Fruit fly (Drosophila melanogaster) whole organism, embryonic: Measurements from ENCODE around the gene Syt4.

Experiments
- Adf1 ChIP-seq: fragments of 200-800 bp; sonication (Bioruptor generic); IDR thresholded peaks from 2 replicates; pipeline ENCODE4 v1.3.6; 2022; ENCODE audit warnings: missing biosample characterization, missing genetic modification characterization
- BtbVII ChIP-seq: fragments of 200-800 bp; sonication (Bioruptor generic); optimal IDR thresholded peaks from 3 replicates; lab custom pipeline; 2017; ENCODE audit warnings: missing biosample characterization, mild to moderate bottlenecking, missing genetic modification characterization
- Bteb2 ChIP-seq: fragments of 200-800 bp; sonication (Bioruptor generic); optimal IDR thresholded peaks from 2 replicates; lab custom pipeline; 2016; ENCODE audit warnings: missing biosample characterization, missing genetic modification characterization
- CG1024 ChIP-seq: fragments of 200-800 bp; sonication (Bioruptor generic); IDR thresholded peaks from 2 replicates; pipeline ENCODE4 v1.3.6; 2022; ENCODE audit warnings: missing biosample characterization, missing genetic modification characterization
- CG10274 ChIP-seq: fragments of 200-800 bp; sonication (Bioruptor generic); optimal IDR thresholded peaks from 3 replicates; lab custom pipeline; 2017; ENCODE audit warnings: missing biosample characterization, mild to moderate bottlenecking, missing genetic modification characterization
- CG10543 ChIP-seq: fragments of 200-800 bp; sonication (Bioruptor generic); optimal IDR thresholded peaks from 3 replicates; lab custom pipeline; 2017; ENCODE audit warnings: missing biosample characterization, mild to moderate bottlenecking, missing genetic modification characterization, moderate library complexity
- CG11247 ChIP-seq: fragments of 200-800 bp; sonication (Bioruptor generic); IDR thresholded peaks from 2 replicates; pipeline ENCODE4 v1.3.6; 2022; ENCODE audit warnings: missing biosample characterization, missing genetic modification characterization
- CG11560 ChIP-seq: fragments of 200-800 bp; sonication (Bioruptor generic); IDR thresholded peaks from 3 replicates; pipeline ENCODE4 v1.3.6; 2022; ENCODE audit warnings: missing biosample characterization, missing genetic modification characterization
- CG12071 ChIP-seq: fragments of 200-800 bp; sonication (Bioruptor generic); optimal IDR thresholded peaks from 3 replicates; lab custom pipeline; 2018; ENCODE audit warnings: missing biosample characterization, mild to moderate bottlenecking, missing genetic modification characterization
- CG12659 ChIP-seq: fragments of 200-800 bp; sonication (Bioruptor generic); optimal IDR thresholded peaks from 3 replicates; lab custom pipeline; 2017; ENCODE audit warnings: mild to moderate bottlenecking, missing biosample characterization, missing genetic modification reagents, missing genetic modification characterization
- CG12744 ChIP-seq: fragments of 200-800 bp; sonication (Bioruptor generic); optimal IDR thresholded peaks from 2 replicates; lab custom pipeline; 2016; ENCODE audit warnings: missing biosample characterization, missing genetic modification characterization
- CG13296 ChIP-seq: fragments of 200-800 bp; sonication (Bioruptor generic); optimal IDR thresholded peaks from 3 replicates; lab custom pipeline; 2018; ENCODE audit warnings: missing biosample characterization, mild to moderate bottlenecking, missing genetic modification characterization
- CG14667 ChIP-seq: fragments of 200-800 bp; sonication (Bioruptor generic); IDR thresholded peaks from 2 replicates; pipeline ENCODE4 v1.3.6; 2022; ENCODE audit warnings: missing biosample characterization, missing genetic modification characterization
- CG16863 ChIP-seq: fragments of 200-800 bp; sonication (Bioruptor generic); optimal IDR thresholded peaks from 3 replicates; lab custom pipeline; 2016; ENCODE audit warnings: missing biosample characterization, missing genetic modification characterization
- CG2202 ChIP-seq: fragments of 200-800 bp; sonication (Bioruptor generic); optimal IDR thresholded peaks from 2 replicates; lab custom pipeline; 2018; ENCODE audit warnings: missing biosample characterization, mild to moderate bottlenecking, missing genetic modification characterization
- CG32767 ChIP-seq: fragments of 200-800 bp; sonication (Bioruptor generic); IDR thresholded peaks from 2 replicates; pipeline ENCODE4 v1.3.6; 2022; ENCODE audit warnings: missing biosample characterization, missing genetic modification characterization
- CG3281 ChIP-seq: fragments of 200-800 bp; sonication (Bioruptor generic); optimal IDR thresholded peaks from 3 replicates; lab custom pipeline; 2017; ENCODE audit warnings: missing biosample characterization, mild to moderate bottlenecking, missing genetic modification characterization
- CG33557 ChIP-seq: fragments of 200-800 bp; sonication (Bioruptor generic); optimal IDR thresholded peaks from 2 replicates; lab custom pipeline; 2019; ENCODE audit warnings: missing biosample characterization, mild to moderate bottlenecking, missing genetic modification characterization, moderate library complexity
- CG34376 ChIP-seq: fragments of 200-800 bp; sonication (Bioruptor generic); optimal IDR thresholded peaks from 2 replicates; lab custom pipeline; 2018; ENCODE audit warnings: missing biosample characterization, mild to moderate bottlenecking, missing genetic modification characterization
- CG43689 ChIP-seq: fragments of 200-800 bp; sonication (Bioruptor generic); IDR thresholded peaks from 2 replicates; pipeline ENCODE4 v1.3.6; 2022; ENCODE audit warnings: missing biosample characterization, missing genetic modification characterization
- CG4820 ChIP-seq: fragments of 200-800 bp; sonication (Bioruptor generic); optimal IDR thresholded peaks from 3 replicates; lab custom pipeline; 2016; ENCODE audit warnings: missing biosample characterization, missing genetic modification characterization
- CrebB ChIP-seq: fragments of 200-800 bp; sonication (Bioruptor generic); optimal IDR thresholded peaks from 3 replicates; lab custom pipeline; 2018; ENCODE audit warnings: missing biosample characterization, mild to moderate bottlenecking, missing genetic modification characterization
- Doc2 ChIP-seq: fragments of 200-800 bp; sonication (Bioruptor generic); IDR thresholded peaks from 2 replicates; pipeline ENCODE4 v1.3.6; 2022; ENCODE audit warnings: missing biosample characterization, missing genetic modification characterization
- Gug ChIP-seq: fragments of 200-800 bp; sonication (Bioruptor generic); IDR thresholded peaks from 4 replicates; pipeline ENCODE4 v1.3.6; 2022; ENCODE audit warnings: missing biosample characterization, missing genetic modification characterization
- Side ChIP-seq: fragments of 200-800 bp; sonication (Bioruptor generic); optimal IDR thresholded peaks from 2 replicates; lab custom pipeline; 2016; ENCODE audit warnings: missing biosample characterization, missing genetic modification characterization
- Ssrp ChIP-seq: fragments of 200-800 bp; sonication (Bioruptor generic); optimal IDR thresholded peaks from 2 replicates; lab custom pipeline; 2018; ENCODE audit warnings: missing biosample characterization, mild to moderate bottlenecking, missing genetic modification characterization, moderate library complexity
- Tbp ChIP-seq: fragments of >200 bp; optimal IDR thresholded peaks from 2 replicates; lab custom pipeline; 2018; ENCODE audit warnings: missing biosample characterization, missing genetic modification characterization
- Vsx1 ChIP-seq: fragments of 200-800 bp; sonication (Bioruptor generic); optimal IDR thresholded peaks from 2 replicates; lab custom pipeline; 2017; ENCODE audit warnings: missing biosample characterization, mild to moderate bottlenecking, missing genetic modification characterization, missing genetic modification reagents
- ap ChIP-seq: fragments of 200-800 bp; sonication (Bioruptor generic); IDR thresholded peaks from 2 replicates; pipeline ENCODE4 v1.3.6; 2022; ENCODE audit warnings: missing biosample characterization, missing genetic modification characterization
- ara ChIP-seq: fragments of 200-800 bp; sonication (Bioruptor generic); IDR thresholded peaks from 2 replicates; pipeline ENCODE4 v1.3.6; 2022; ENCODE audit warnings: missing biosample characterization, missing genetic modification characterization
- btn ChIP-seq: fragments of 200-800 bp; sonication (Bioruptor generic); optimal IDR thresholded peaks from 2 replicates; lab custom pipeline; 2016; ENCODE audit warnings: missing biosample characterization, missing genetic modification characterization
- cato ChIP-seq: fragments of 200-800 bp; sonication (Bioruptor generic); optimal IDR thresholded peaks from 2 replicates; lab custom pipeline; 2016; ENCODE audit warnings: missing biosample characterization, missing genetic modification characterization, borderline replicate concordance
- caup ChIP-seq: fragments of 200-800 bp; sonication (Bioruptor generic); optimal IDR thresholded peaks from 3 replicates; lab custom pipeline; 2017; ENCODE audit warnings: missing biosample characterization, mild to moderate bottlenecking, missing genetic modification characterization, moderate library complexity; ENCODE audit not compliant: severe bottlenecking
- cg ChIP-seq: fragments of 200-800 bp; sonication (Bioruptor generic); optimal IDR thresholded peaks from 3 replicates; lab custom pipeline; 2019; ENCODE audit warnings: missing biosample characterization, mild to moderate bottlenecking, missing genetic modification characterization, moderate library complexity
- chm ChIP-seq: fragments of 200-800 bp; sonication (Bioruptor generic); IDR thresholded peaks from 2 replicates; pipeline ENCODE4 v1.3.6; 2022; ENCODE audit warnings: missing biosample characterization, missing genetic modification characterization
- dysf ChIP-seq: fragments of 200-800 bp; sonication (Bioruptor generic); IDR thresholded peaks from 3 replicates; pipeline ENCODE4 v1.3.6; 2022; ENCODE audit warnings: missing biosample characterization, missing genetic modification characterization
- fd64A ChIP-seq: fragments of 200-800 bp; sonication (Bioruptor generic); optimal IDR thresholded peaks from 3 replicates; lab custom pipeline; 2018; ENCODE audit warnings: missing biosample characterization, mild to moderate bottlenecking, missing genetic modification characterization
- gsb ChIP-seq: fragments of 200-800 bp; sonication (Bioruptor generic); IDR thresholded peaks from 2 replicates; pipeline ENCODE4 v1.3.6; 2022; ENCODE audit warnings: missing biosample characterization, missing genetic modification characterization
- jing ChIP-seq: fragments of 200-800 bp; sonication (Bioruptor generic); optimal IDR thresholded peaks from 2 replicates; lab custom pipeline; 2018; ENCODE audit warnings: missing biosample characterization, mild to moderate bottlenecking, missing genetic modification characterization
- kay ChIP-seq: fragments of 200-800 bp; sonication (Bioruptor generic); optimal IDR thresholded peaks from 2 replicates; lab custom pipeline; 2016; ENCODE audit warnings: missing biosample characterization, missing genetic modification characterization
- lab ChIP-seq: fragments of 200-800 bp; sonication (Bioruptor generic); optimal IDR thresholded peaks from 3 replicates; lab custom pipeline; 2017; ENCODE audit warnings: missing biosample characterization, missing genetic modification characterization, mild to moderate bottlenecking, moderate library complexity, missing genetic modification reagents
- lov ChIP-seq, 2 experiments: fragments of 200-800 bp in 1 of 2; fragments of >200 bp in 1 of 2; sonication (Bioruptor generic) in 1 of 2; IDR thresholded peaks in 1 of 2; optimal IDR thresholded peaks in 1 of 2; 2 replicates in 1 of 2; 3 replicates in 1 of 2; pipeline versions ENCODE4 v1.3.6 to Lab custom; 2017 to 2022; ENCODE audit warnings: missing biosample characterization in 1 of 2, missing genetic modification characterization in 1 of 2
- maf-S ChIP-seq: fragments of 200-800 bp; sonication (Bioruptor generic); optimal IDR thresholded peaks from 2 replicates; lab custom pipeline; 2016; ENCODE audit warnings: missing biosample characterization, missing genetic modification characterization
- nmo ChIP-seq: fragments of 200-800 bp; sonication (Bioruptor generic); optimal IDR thresholded peaks from 2 replicates; lab custom pipeline; 2018; ENCODE audit warnings: missing biosample characterization, mild to moderate bottlenecking, missing genetic modification characterization, moderate library complexity
- pfk ChIP-seq: fragments of 200-800 bp; sonication (Bioruptor generic); optimal IDR thresholded peaks from 2 replicates; lab custom pipeline; 2018; ENCODE audit warnings: missing biosample characterization, mild to moderate bottlenecking, missing genetic modification characterization, moderate library complexity
- ro ChIP-seq: fragments of 200-800 bp; sonication (Bioruptor generic); IDR thresholded peaks from 2 replicates; pipeline ENCODE4 v1.3.6; 2022; ENCODE audit warnings: missing biosample characterization, missing genetic modification characterization
- row ChIP-seq: fragments of 200-800 bp; sonication (Bioruptor generic); IDR thresholded peaks from 3 replicates; pipeline ENCODE4 v1.3.6; 2022; ENCODE audit warnings: missing biosample characterization, missing genetic modification characterization
- scrt ChIP-seq: fragments of 200-800 bp; sonication (Bioruptor generic); optimal IDR thresholded peaks from 2 replicates; lab custom pipeline; 2018; ENCODE audit warnings: missing biosample characterization, mild to moderate bottlenecking, missing genetic modification characterization, moderate library complexity
- sqz ChIP-seq: fragments of 200-800 bp; sonication (Bioruptor generic); optimal IDR thresholded peaks from 3 replicates; lab custom pipeline; 2018; ENCODE audit warnings: missing biosample characterization, mild to moderate bottlenecking, missing genetic modification characterization
- sug ChIP-seq: fragments of 200-800 bp; optimal IDR thresholded peaks from 2 replicates; lab custom pipeline; 2019; ENCODE audit warnings: missing biosample characterization, mild to moderate bottlenecking, missing genetic modification characterization, moderate library complexity
- wdn ChIP-seq: fragments of 200-800 bp; sonication (Bioruptor generic); IDR thresholded peaks from 2 replicates; pipeline ENCODE4 v1.3.6; 2022; ENCODE audit warnings: missing biosample characterization, missing genetic modification characterization

The Syt4 gene

DNA sequence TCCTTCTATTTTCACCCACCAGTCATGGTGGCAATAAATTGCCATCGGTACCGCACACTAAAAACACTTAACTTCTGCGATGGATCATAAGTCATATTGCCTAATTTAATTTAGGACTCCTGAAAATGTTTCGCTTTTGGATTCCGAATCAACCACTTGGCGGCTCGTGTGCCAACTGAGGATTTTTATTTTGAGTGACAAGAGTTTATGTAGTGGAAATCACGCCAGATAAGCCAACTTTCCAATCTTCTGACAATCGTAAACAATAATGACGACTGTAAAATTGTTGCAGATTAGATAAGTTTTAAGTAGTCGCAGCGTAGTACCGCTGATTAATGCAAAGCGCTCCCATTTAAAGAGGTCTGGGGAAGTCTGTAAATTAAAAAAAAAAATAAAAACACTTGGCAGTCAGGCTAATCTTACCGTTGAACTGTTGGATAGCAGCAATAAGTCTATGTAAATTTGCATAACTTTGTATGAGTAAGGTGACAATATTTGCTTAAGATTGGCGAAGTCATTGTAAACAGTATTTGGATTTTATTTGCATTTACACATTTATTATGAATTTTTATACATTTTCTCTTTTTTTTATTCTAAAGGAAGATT lies 48.8 kb upstream of the Syt4 start, which contains the start of gene CG14606 (continued):
- no peak for TF ChIP-seq wdn (GFP tag; lab: Robert Waterston, UW)
- no peak for TF ChIP-seq CG11560 (tag; lab: Robert Waterston, UW)
- TF ChIP-seq CG16863 (GFP tag; lab: Kevin White, UChicago) = no peak
- no peak for TF ChIP-seq fd64A (GFP tag; lab: Kevin White, UChicago)
- TF ChIP-seq Adf1 = no peak
- TF ChIP-seq dysf = no peak
- TF ChIP-seq CG33557 (GFP tag; lab: Kevin White, UChicago) = no peak
- no peak for TF ChIP-seq CG12659 (GFP tag; lab: Kevin White, UChicago)
- no peak for TF ChIP-seq CG43689
- no peak for TF ChIP-seq CG14667 (GFP tag; lab: Robert Waterston, UW)
- no peak for TF ChIP-seq CG2202 (tag; lab: Kevin White, UChicago)
- TF ChIP-seq kay (GFP tag; lab: Kevin White, UChicago) = no peak
- no peak for TF ChIP-seq Side (GFP tag; lab: Kevin White, UChicago)
- no peak for TF ChIP-seq Tbp (GFP tag; lab: Kevin White, UChicago)
- TF ChIP-seq gsb = no peak
- no peak for TF ChIP-seq nmo (GFP tag; lab: Kevin White, UChicago)
- no peak for TF ChIP-seq Doc2 (GFP tag; lab: Robert Waterston, UW)
- TF ChIP-seq Vsx1 (GFP tag; lab: Kevin White, UChicago) = no peak
- no peak for TF ChIP-seq CG11247 (GFP tag; lab: Robert Waterston, UW)
- no peak for TF ChIP-seq cato
- TF ChIP-seq ro = no peak
- TF ChIP-seq ap (GFP tag; lab: Robert Waterston, UW) = no peak
- TF ChIP-seq CG34376 (GFP tag; lab: Kevin White, UChicago) = peak; percentile 14
- TF ChIP-seq CG32767 (GFP tag; lab: Robert Waterston, UW) = no peak
- peak; percentile 7 for TF ChIP-seq caup (GFP tag; lab: Kevin White, UChicago)
- no peak for TF ChIP-seq CG10274
- TF ChIP-seq ara (GFP tag; lab: Robert Waterston, UW) = no peak
- TF ChIP-seq Bteb2 (GFP tag; lab: Kevin White, UChicago) = no peak
- TF ChIP-seq btn (GFP tag; lab: Kevin White, UChicago) = no peak
- no peak for TF ChIP-seq Ssrp (tag; lab: Kevin White, UChicago)
- no peak for TF ChIP-seq lov (optimal IDR thresholded peaks at IDR 0.05; lab: Kevin White, UChicago)
- TF ChIP-seq lov (GFP tag; IDR thresholded peaks at IDR 0.05; lab: Robert Waterston, UW) = no peak
- peak; percentile 21 for TF ChIP-seq BtbVII (GFP tag; lab: Kevin White, UChicago)
- TF ChIP-seq scrt (GFP tag; lab: Kevin White, UChicago) = peak; percentile 46
- TF ChIP-seq maf-S (GFP tag; lab: Kevin White, UChicago) = no peak
- peak; percentile 65 for TF ChIP-seq lab (GFP tag; lab: Kevin White, UChicago)
- TF ChIP-seq sug (tag; lab: Kevin White, UChicago) = peak; percentile 41
- no peak for TF ChIP-seq CrebB
- no peak for TF ChIP-seq jing (GFP tag; lab: Kevin White, UChicago)
- no peak for TF ChIP-seq chm
- no peak for TF ChIP-seq Gug (GFP tag; lab: Robert Waterston, UW)
- no peak for TF ChIP-seq cg (GFP tag; lab: Kevin White, UChicago)
- peak; percentile 58 for TF ChIP-seq CG13296
- TF ChIP-seq CG3281 (GFP tag; lab: Kevin White, UChicago) = peak; percentile 53
- peak; percentile 8 for TF ChIP-seq CG12071 (GFP tag; lab: Kevin White, UChicago)
- no peak for TF ChIP-seq CG10543
- no peak for TF ChIP-seq CG4820 (GFP tag; lab: Kevin White, UChicago)
- no peak for TF ChIP-seq sqz (GFP tag; lab: Kevin White, UChicago)
- TF ChIP-seq CG1024 = no peak
- TF ChIP-seq pfk = no peak
- no peak for TF ChIP-seq row
- no peak for TF ChIP-seq CG12744 (GFP tag; lab: Kevin White, UChicago)
